Fruit fly (Drosophila melanogaster) whole organism, embryonic: ENCODE data around the gene CG17321.

Experiments used
- Awh ChIP-seq: fragments of 200-800 bp; sonication (Bioruptor generic); IDR thresholded peaks from 2 replicates; pipeline ENCODE4, ENCODE4 v1.3.6; 2022; ENCODE audit warnings: missing biosample characterization, missing genetic modification characterization
- Bgb ChIP-seq: fragments of 200-800 bp; sonication (Bioruptor generic); IDR thresholded peaks from 2 replicates; pipeline ENCODE4 v1.3.6; 2022; ENCODE audit warnings: missing biosample characterization, missing genetic modification characterization; ENCODE audit not compliant: partially characterized antibody
- Blimp-1 ChIP-seq: fragments of 200-800 bp; sonication (Bioruptor generic); optimal IDR thresholded peaks from 3 replicates; lab custom pipeline; 2018; ENCODE audit warnings: missing biosample characterization, missing genetic modification characterization, mild to moderate bottlenecking, moderate library complexity, missing genetic modification reagents
- CG10267 ChIP-seq: fragments of 200-800 bp; sonication (Bioruptor generic); optimal IDR thresholded peaks from 2 replicates; lab custom pipeline; 2018; ENCODE audit warnings: missing biosample characterization, mild to moderate bottlenecking, missing genetic modification characterization, moderate library complexity
- CG10565 ChIP-seq: fragments of 200-800 bp; sonication (Bioruptor generic); optimal IDR thresholded peaks from 3 replicates; lab custom pipeline; 2016; ENCODE audit warnings: missing biosample characterization, mild to moderate bottlenecking, missing genetic modification characterization
- CG10979 ChIP-seq: fragments of 200-800 bp; sonication (Bioruptor generic); optimal IDR thresholded peaks from 2 replicates; lab custom pipeline; 2018; ENCODE audit warnings: missing biosample characterization, mild to moderate bottlenecking, missing genetic modification characterization, moderate library complexity
- CG11247 ChIP-seq: fragments of 200-800 bp; sonication (Bioruptor generic); IDR thresholded peaks from 2 replicates; pipeline ENCODE4 v1.3.6; 2022; ENCODE audit warnings: missing biosample characterization, missing genetic modification characterization
- CG12942 ChIP-seq: fragments of 200-800 bp; sonication (Bioruptor generic); optimal IDR thresholded peaks from 3 replicates; lab custom pipeline; 2016; ENCODE audit warnings: missing biosample characterization, missing genetic modification characterization
- CG13894 ChIP-seq: fragments of 200-800 bp; sonication (Bioruptor generic); optimal IDR thresholded peaks from 3 replicates; lab custom pipeline; 2018; ENCODE audit warnings: missing biosample characterization, mild to moderate bottlenecking, missing genetic modification characterization, moderate library complexity
- CG14014 ChIP-seq: fragments of 200-800 bp; sonication (Bioruptor generic); IDR thresholded peaks from 2 replicates; pipeline ENCODE4 v1.3.6; 2022; ENCODE audit warnings: missing biosample characterization, missing genetic modification characterization
- CG15073 ChIP-seq: fragments of 200-800 bp; sonication (Bioruptor generic); optimal IDR thresholded peaks from 2 replicates; lab custom pipeline; 2016; ENCODE audit warnings: missing biosample characterization, missing genetic modification characterization
- CG15696 ChIP-seq: fragments of 200-800 bp; sonication (Bioruptor generic); optimal IDR thresholded peaks from 2 replicates; lab custom pipeline; 2019; ENCODE audit warnings: missing biosample characterization, mild to moderate bottlenecking, missing genetic modification characterization, moderate library complexity
- CG16813 ChIP-seq: fragments of 200-800 bp; sonication (Bioruptor generic); IDR thresholded peaks from 3 replicates; pipeline ENCODE4 v1.3.6; 2022; ENCODE audit warnings: missing biosample characterization, missing genetic modification characterization; ENCODE audit not compliant: partially characterized antibody
- CG17829 ChIP-seq: fragments of 200-800 bp; optimal IDR thresholded peaks from 2 replicates; lab custom pipeline; 2019; ENCODE audit warnings: missing biosample characterization, mild to moderate bottlenecking, missing genetic modification characterization, moderate library complexity
- CG18262 ChIP-seq: fragments of 200-800 bp; optimal IDR thresholded peaks from 3 replicates; lab custom pipeline; 2019; ENCODE audit warnings: missing biosample characterization, mild to moderate bottlenecking, missing genetic modification characterization, moderate library complexity
- CG2129 ChIP-seq: fragments of 200-800 bp; sonication (Bioruptor generic); IDR thresholded peaks from 2 replicates; pipeline ENCODE4 v1.3.6; 2022; ENCODE audit warnings: missing biosample characterization, missing genetic modification characterization; ENCODE audit not compliant: partially characterized antibody
- CG2678 ChIP-seq: fragments of 200-800 bp; sonication (Bioruptor generic); optimal IDR thresholded peaks from 3 replicates; lab custom pipeline; 2019; ENCODE audit warnings: missing biosample characterization, mild to moderate bottlenecking, missing genetic modification characterization, moderate library complexity
- CG2712 ChIP-seq: fragments of 200-800 bp; optimal IDR thresholded peaks from 3 replicates; lab custom pipeline; 2019; ENCODE audit warnings: missing biosample characterization, mild to moderate bottlenecking, missing genetic modification characterization, moderate library complexity
- CG30403 ChIP-seq: fragments of 200-800 bp; sonication (Bioruptor generic); optimal IDR thresholded peaks from 3 replicates; lab custom pipeline; 2016; ENCODE audit warnings: missing biosample characterization, missing genetic modification characterization
- CG30431 ChIP-seq: fragments of 200-800 bp; sonication (Bioruptor generic); optimal IDR thresholded peaks from 2 replicates; lab custom pipeline; 2017; ENCODE audit warnings: missing biosample characterization, missing genetic modification characterization
- CG33213 ChIP-seq: fragments of 200-800 bp; sonication (Bioruptor generic); optimal IDR thresholded peaks from 3 replicates; lab custom pipeline; 2016; ENCODE audit warnings: missing biosample characterization, missing genetic modification characterization
- CG34422 ChIP-seq: fragments of 200-800 bp; sonication (Bioruptor generic); IDR thresholded peaks from 3 replicates; pipeline ENCODE4 v1.3.6; 2022; ENCODE audit warnings: missing biosample characterization, missing genetic modification characterization
- CG3995 ChIP-seq: fragments of 200-800 bp; sonication (Bioruptor generic); optimal IDR thresholded peaks from 3 replicates; lab custom pipeline; 2016; ENCODE audit warnings: missing biosample characterization, missing genetic modification characterization
- CG4360 ChIP-seq: fragments of 200-800 bp; sonication (Bioruptor generic); IDR thresholded peaks from 2 replicates; pipeline ENCODE4 v1.3.6; 2022; ENCODE audit warnings: missing biosample characterization, missing genetic modification characterization
- CG4424 ChIP-seq: fragments of 200-800 bp; sonication (Bioruptor generic); optimal IDR thresholded peaks from 3 replicates; lab custom pipeline; 2016; ENCODE audit warnings: missing biosample characterization, missing genetic modification characterization
- CG7839 ChIP-seq: fragments of 200-800 bp; sonication (Bioruptor generic); optimal IDR thresholded peaks from 3 replicates; lab custom pipeline; 2018; ENCODE audit warnings: missing biosample characterization, mild to moderate bottlenecking, missing genetic modification characterization, moderate library complexity
- CoRest ChIP-seq: fragments of 200-800 bp; sonication (Bioruptor generic); optimal IDR thresholded peaks from 3 replicates; lab custom pipeline; 2018; ENCODE audit warnings: missing biosample characterization, mild to moderate bottlenecking, missing genetic modification characterization, moderate library complexity
- Hand ChIP-seq: fragments of 200-800 bp; sonication (Bioruptor generic); optimal IDR thresholded peaks from 2 replicates; lab custom pipeline; 2017; ENCODE audit warnings: mild to moderate bottlenecking, missing biosample characterization, missing genetic modification reagents, missing genetic modification characterization
- Hey ChIP-seq: fragments of 200-800 bp; sonication (Bioruptor generic); optimal IDR thresholded peaks from 3 replicates; lab custom pipeline; 2018; ENCODE audit warnings: missing biosample characterization, mild to moderate bottlenecking, missing genetic modification characterization
- Sox102F ChIP-seq: fragments of 200-800 bp; sonication (Bioruptor generic); optimal IDR thresholded peaks from 2 replicates; lab custom pipeline; 2018; ENCODE audit warnings: missing biosample characterization, mild to moderate bottlenecking, missing genetic modification characterization, moderate library complexity
- bab2 ChIP-seq: fragments of 200-800 bp; sonication (Bioruptor generic); optimal IDR thresholded peaks from 2 replicates; lab custom pipeline; 2016; ENCODE audit warnings: missing biosample characterization, missing genetic modification characterization
- dmrt11E ChIP-seq: fragments of 200-800 bp; sonication (Bioruptor generic); optimal IDR thresholded peaks from 3 replicates; lab custom pipeline; 2018; ENCODE audit warnings: missing biosample characterization, mild to moderate bottlenecking, missing genetic modification characterization, moderate library complexity
- dmrt99B ChIP-seq: fragments of 200-800 bp; sonication (Bioruptor generic); optimal IDR thresholded peaks from 2 replicates; lab custom pipeline; 2018; ENCODE audit warnings: missing biosample characterization, mild to moderate bottlenecking, missing genetic modification characterization, moderate library complexity
- emc ChIP-seq: fragments of 200-800 bp; sonication (Bioruptor generic); optimal IDR thresholded peaks from 2 replicates; lab custom pipeline; 2016; ENCODE audit warnings: missing biosample characterization, missing genetic modification characterization
- fd3F ChIP-seq: fragments of 200-800 bp; sonication (Bioruptor generic); optimal IDR thresholded peaks from 2 replicates; lab custom pipeline; 2018; ENCODE audit warnings: missing biosample characterization, mild to moderate bottlenecking, missing genetic modification characterization, moderate library complexity
- fd96Cb ChIP-seq: fragments of 200-800 bp; sonication (Bioruptor generic); optimal IDR thresholded peaks from 2 replicates; lab custom pipeline; 2018; ENCODE audit warnings: missing biosample characterization, mild to moderate bottlenecking, missing genetic modification characterization, moderate library complexity
- fu2 ChIP-seq: fragments of 200-800 bp; sonication (Bioruptor generic); optimal IDR thresholded peaks from 2 replicates; lab custom pipeline; 2016; ENCODE audit warnings: missing biosample characterization, missing genetic modification characterization
- gcm ChIP-seq: fragments of 200-800 bp; sonication (Bioruptor generic); optimal IDR thresholded peaks from 2 replicates; lab custom pipeline; 2019; ENCODE audit warnings: missing biosample characterization, mild to moderate bottlenecking, missing genetic modification characterization, moderate library complexity
- grau ChIP-seq: fragments of 200-800 bp; optimal IDR thresholded peaks from 3 replicates; lab custom pipeline; 2019; ENCODE audit warnings: missing biosample characterization, mild to moderate bottlenecking, missing genetic modification characterization, moderate library complexity
- gsb-n ChIP-seq: fragments of 200-800 bp; sonication (Bioruptor generic); optimal IDR thresholded peaks from 3 replicates; lab custom pipeline; 2018; ENCODE audit warnings: missing biosample characterization, mild to moderate bottlenecking, missing genetic modification characterization
- lbe ChIP-seq: fragments of 200-800 bp; sonication (Bioruptor generic); optimal IDR thresholded peaks from 2 replicates; lab custom pipeline; 2016; ENCODE audit warnings: missing biosample characterization, mild to moderate bottlenecking, missing genetic modification characterization
- lola ChIP-seq, 3 experiments: fragments of >200 bp in 2 of 3; fragments of 200-800 bp in 1 of 3; sonication (Bioruptor generic) in 1 of 3; optimal IDR thresholded peaks; 2 replicates each; lab custom pipeline; 2017 to 2019; ENCODE audit warnings: missing biosample characterization in 3 of 3, missing genetic modification characterization in 3 of 3, mild to moderate bottlenecking in 1 of 3, moderate library complexity in 1 of 3
- luna ChIP-seq: fragments of 200-800 bp; sonication (Bioruptor generic); optimal IDR thresholded peaks from 2 replicates; lab custom pipeline; 2016; ENCODE audit warnings: missing biosample characterization, missing genetic modification characterization
- mirr ChIP-seq: fragments of 200-800 bp; sonication (Bioruptor generic); optimal IDR thresholded peaks from 3 replicates; lab custom pipeline; 2018; ENCODE audit warnings: missing biosample characterization, mild to moderate bottlenecking, missing genetic modification characterization
- sc ChIP-seq, 3 experiments: fragments of >200 bp in 2 of 3; fragments of 200-800 bp in 1 of 3; sonication (Bioruptor generic) in 1 of 3; optimal IDR thresholded peaks; 2 replicates in 2 of 3; 3 replicates in 1 of 3; lab custom pipeline; 2017; ENCODE audit warnings: mild to moderate bottlenecking in 1 of 3, missing biosample characterization in 1 of 3, missing genetic modification characterization in 1 of 3, missing genetic modification reagents in 1 of 3
- sens ChIP-seq: fragments of 200-800 bp; sonication (Bioruptor generic); peaks from one replicate; lab custom pipeline; 2016; ENCODE audit warnings: missing biosample characterization, missing genetic modification characterization
- zf30C ChIP-seq: fragments of 200-800 bp; sonication (Bioruptor generic); optimal IDR thresholded peaks from 3 replicates; lab custom pipeline; 2018; ENCODE audit warnings: missing biosample characterization, mild to moderate bottlenecking, missing genetic modification characterization
- zfh2 ChIP-seq: fragments of 200-800 bp; sonication (Bioruptor generic); optimal IDR thresholded peaks from 2 replicates; lab custom pipeline; 2016; ENCODE audit warnings: missing biosample characterization, missing genetic modification characterization

CG17321 gene

DNA sequence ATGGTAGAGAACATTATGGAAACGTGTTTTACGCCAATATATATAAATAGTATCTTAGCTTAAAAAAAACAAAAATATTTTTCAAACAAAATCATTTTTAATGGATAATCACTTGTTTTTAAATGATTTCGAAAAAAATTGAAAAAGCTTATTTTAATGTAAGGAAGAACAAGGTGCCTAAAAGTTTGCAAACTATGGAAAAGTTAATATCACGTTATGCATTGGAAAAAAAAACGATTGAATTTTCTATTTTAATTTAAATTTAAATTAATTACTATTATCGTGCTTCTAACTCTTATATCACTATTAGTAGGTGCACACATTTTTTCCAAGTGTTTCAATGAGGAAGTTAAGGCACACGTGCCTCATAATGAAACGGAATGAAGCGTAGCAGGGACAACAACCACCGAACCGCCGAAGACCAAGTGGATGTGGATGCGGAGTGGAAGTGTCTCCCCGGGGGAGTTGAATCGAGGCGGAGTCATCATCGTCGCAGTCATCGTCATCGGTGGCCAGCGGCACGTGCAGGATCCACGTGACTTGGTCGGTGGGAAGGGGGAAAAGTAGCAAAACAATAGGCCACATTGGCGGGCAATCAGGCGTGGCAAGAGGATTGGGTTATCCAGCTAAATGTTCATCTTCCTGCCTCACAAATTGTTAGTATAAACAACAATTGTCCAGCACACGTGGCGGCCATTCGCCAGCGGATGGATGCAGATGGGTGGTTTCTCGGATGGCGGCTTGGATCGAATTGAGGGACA, 52.0 kb downstream of the CG17321 start (continued):
- TF ChIP-seq CG30403 (GFP tag; lab: Kevin White, UChicago) = peak; percentile 37
- peak; percentile 22 for TF ChIP-seq grau (tag; lab: Kevin White, UChicago)
- TF ChIP-seq CG2678 (tag; lab: Kevin White, UChicago) = peak; percentile 40
- no peak for TF ChIP-seq mirr (GFP tag; lab: Kevin White, UChicago)
- no peak for TF ChIP-seq zfh2 (GFP tag; lab: Kevin White, UChicago)
- no peak for TF ChIP-seq CG11247 (GFP tag; lab: Robert Waterston, UW)
- no peak for TF ChIP-seq luna (GFP tag; lab: Kevin White, UChicago)
- TF ChIP-seq gsb-n (tag; lab: Kevin White, UChicago) = no peak
- TF ChIP-seq CG34422 (GFP tag; lab: Robert Waterston, UW) = no peak
- no peak for TF ChIP-seq CG4360
- no peak for TF ChIP-seq CG12942 (GFP tag; lab: Kevin White, UChicago)
- TF ChIP-seq zf30C (GFP tag; lab: Kevin White, UChicago) = peak; percentile 36
- no peak for TF ChIP-seq CG10565 (GFP tag; lab: Kevin White, UChicago)
- TF ChIP-seq sens (GFP tag; lab: Kevin White, UChicago) = peak; percentile 31
- TF ChIP-seq CG4424 (GFP tag; lab: Kevin White, UChicago) = peak; percentile 30
- no peak for TF ChIP-seq CG15696 (tag; lab: Kevin White, UChicago)
- no peak for TF ChIP-seq Bgb
- TF ChIP-seq Sox102F (GFP tag; lab: Kevin White, UChicago) = peak; percentile 18
- no peak for TF ChIP-seq CG3995 (GFP tag; lab: Kevin White, UChicago)
- no peak for TF ChIP-seq CG14014
- TF ChIP-seq CG30431 (GFP tag; lab: Kevin White, UChicago) = no peak
- no peak for TF ChIP-seq CG2129 (GFP tag; lab: Robert Waterston, UW)
- no peak for TF ChIP-seq fu2 (GFP tag; lab: Kevin White, UChicago)
- TF ChIP-seq CoRest (tag; lab: Kevin White, UChicago) = peak; percentile 39
- peak; percentile 69 for TF ChIP-seq CG18262
- peak; percentile 50 for TF ChIP-seq CG2712 (tag; lab: Kevin White, UChicago)
- TF ChIP-seq emc (GFP tag; lab: Kevin White, UChicago) = no peak
- no peak for TF ChIP-seq CG33213 (GFP tag; lab: Kevin White, UChicago)
- TF ChIP-seq CG15073 = no peak
- peak; percentile 42 for TF ChIP-seq dmrt99B (tag; lab: Kevin White, UChicago)
- no peak for TF ChIP-seq lbe
- no peak for TF ChIP-seq fd3F (GFP tag; lab: Kevin White, UChicago)
- TF ChIP-seq fd96Cb (tag; lab: Kevin White, UChicago) = peak; percentile 30
- no peak for TF ChIP-seq CG16813 (GFP tag; lab: Robert Waterston, UW)
- TF ChIP-seq CG17829 (tag; lab: Kevin White, UChicago) = peak; percentile 25
- TF ChIP-seq CG7839 (tag; lab: Kevin White, UChicago) = peak; percentile 4
- no peak for TF ChIP-seq bab2
- peak; percentile 1 for TF ChIP-seq gcm (GFP tag; lab: Kevin White, UChicago)
- no peak for TF ChIP-seq Awh
- peak; percentile 36 for TF ChIP-seq CG10267 (tag; lab: Kevin White, UChicago)
- no peak for TF ChIP-seq CG13894
- no peak for TF ChIP-seq sc (optimal IDR thresholded peaks at IDR 0.05; lab: Kevin White, UChicago)
- TF ChIP-seq sc (GFP tag; optimal IDR thresholded peaks at IDR 0.05; lab: Kevin White, UChicago) = peak; percentile 32
- TF ChIP-seq Hey = peak; percentile 100
- no peak for TF ChIP-seq Hand (GFP tag; lab: Kevin White, UChicago)
- peak; percentile 35 for TF ChIP-seq Blimp-1 (GFP tag; lab: Kevin White, UChicago)
- TF ChIP-seq lola (GFP tag; optimal IDR thresholded peaks at IDR 0.05; lab: Kevin White, UChicago) = peak in 1 of 3 experiments; percentile 63
- TF ChIP-seq dmrt11E (tag; lab: Kevin White, UChicago) = peak; percentile 61
- TF ChIP-seq CG10979 (tag; lab: Kevin White, UChicago) = peak; percentile 50
